Worm (Caenorhabditis elegans) whole organism, late embryonic: ENCODE data around the gene F31D5.2.

Experiments used
- C38D4.7 ChIP-seq: fragments of 200-800 bp; sonication (Bioruptor generic); optimal IDR thresholded peaks from 2 replicates; lab custom pipeline; 2018; ENCODE audit warnings: mild to moderate bottlenecking, missing genetic modification characterization, moderate library complexity, missing compliant biosample characterization
- K09A11.1 ChIP-seq: sonication (generic microtip); optimal IDR thresholded peaks from 2 replicates; lab custom pipeline; 2017; ENCODE audit warnings: antibody characterized with exemption, mild to moderate bottlenecking, missing genetic modification characterization, missing compliant biosample characterization; ENCODE audit not compliant: insufficient read depth
- T23F11.4 ChIP-seq: fragments of 200-800 bp; sonication (Bioruptor generic); optimal IDR thresholded peaks from 2 replicates; lab custom pipeline; 2018; ENCODE audit warnings: mild to moderate bottlenecking, missing genetic modification characterization, missing compliant biosample characterization
- ceh-18 ChIP-seq: sonication (generic microtip); optimal IDR thresholded peaks from 2 replicates; lab custom pipeline; 2016; ENCODE audit warnings: missing genetic modification characterization, missing compliant biosample characterization
- ceh-19 ChIP-seq: fragments of 200-800 bp; sonication (Bioruptor generic); optimal IDR thresholded peaks from 2 replicates; lab custom pipeline; 2018; ENCODE audit warnings: mild to moderate bottlenecking, missing genetic modification characterization, missing compliant biosample characterization
- ceh-2 ChIP-seq: sonication (generic microtip); optimal IDR thresholded peaks from 2 replicates; lab custom pipeline; 2016; ENCODE audit warnings: missing genotype, missing genetic modification characterization, missing compliant biosample characterization
- ceh-30 ChIP-seq: fragments of 150-350 bp; optimal IDR thresholded peaks from 2 replicates; lab custom pipeline; 2014; ENCODE audit warnings: missing biosample characterization, missing genetic modification characterization
- ceh-31 ChIP-seq: sonication (generic microtip); optimal IDR thresholded peaks from 2 replicates; lab custom pipeline; 2016; ENCODE audit warnings: missing genetic modification characterization, missing compliant biosample characterization
- ceh-6 ChIP-seq: fragments of 200-800 bp; sonication (Bioruptor generic); optimal IDR thresholded peaks from 2 replicates; lab custom pipeline; 2018; ENCODE audit warnings: mild to moderate bottlenecking, missing genetic modification characterization, missing compliant biosample characterization
- ceh-9 ChIP-seq: sonication (generic microtip); optimal IDR thresholded peaks from 2 replicates; lab custom pipeline; 2016; ENCODE audit warnings: mild to moderate bottlenecking, missing genetic modification characterization, inconsistent platforms, missing compliant biosample characterization
- dmd-4 ChIP-seq: sonication (generic microtip); optimal IDR thresholded peaks from 2 replicates; lab custom pipeline; 2016; ENCODE audit warnings: borderline replicate concordance, missing genetic modification characterization, missing compliant biosample characterization
- dve-1 ChIP-seq: sonication (generic microtip); optimal IDR thresholded peaks from 2 replicates; lab custom pipeline; 2017; ENCODE audit warnings: antibody characterized with exemption, mild to moderate bottlenecking, missing genetic modification characterization, missing compliant biosample characterization
- elt-4 ChIP-seq: sonication (generic microtip); optimal IDR thresholded peaks from 2 replicates; lab custom pipeline; 2016; ENCODE audit warnings: missing genetic modification characterization, missing compliant biosample characterization
- ets-4 ChIP-seq: sonication (generic microtip); optimal IDR thresholded peaks from 2 replicates; lab custom pipeline; 2016; ENCODE audit warnings: missing genetic modification characterization, missing compliant biosample characterization
- eyg-1 ChIP-seq: sonication (generic microtip); optimal IDR thresholded peaks from 2 replicates; lab custom pipeline; 2016; ENCODE audit warnings: missing genotype, missing genetic modification characterization, missing compliant biosample characterization
- fax-1 ChIP-seq: sonication (generic microtip); optimal IDR thresholded peaks from 2 replicates; lab custom pipeline; 2016; ENCODE audit warnings: missing genotype, missing genetic modification characterization, missing compliant biosample characterization
- hlh-15 ChIP-seq: sonication (generic microtip); optimal IDR thresholded peaks from 2 replicates; lab custom pipeline; 2016; ENCODE audit warnings: missing genetic modification characterization, missing compliant biosample characterization
- hlh-30 ChIP-seq: sonication (generic microtip); optimal IDR thresholded peaks from 2 replicates; lab custom pipeline; 2017; ENCODE audit warnings: antibody characterized with exemption, missing genetic modification characterization, missing compliant biosample characterization; ENCODE audit not compliant: insufficient read depth
- hlh-6 ChIP-seq: sonication (generic microtip); optimal IDR thresholded peaks from 2 replicates; lab custom pipeline; 2016; ENCODE audit warnings: missing genotype, missing genetic modification characterization, missing compliant biosample characterization
- hlh-8 ChIP-seq: sonication (generic microtip); optimal IDR thresholded peaks from 2 replicates; lab custom pipeline; 2016; ENCODE audit warnings: missing genotype, missing genetic modification characterization, missing compliant biosample characterization
- lin-11 ChIP-seq: fragments of 200-800 bp; sonication (Bioruptor generic); optimal IDR thresholded peaks from 2 replicates; lab custom pipeline; 2018; ENCODE audit warnings: mild to moderate bottlenecking, missing genetic modification characterization, missing compliant biosample characterization
- nfya-1 ChIP-seq: sonication (generic microtip); optimal IDR thresholded peaks from 2 replicates; lab custom pipeline; 2017; ENCODE audit warnings: missing genetic modification characterization, mild to moderate bottlenecking, missing compliant biosample characterization, antibody characterized with exemption, moderate library complexity
- nhr-11 ChIP-seq: fragments of 150-350 bp; optimal IDR thresholded peaks from 2 replicates; lab custom pipeline; 2014; ENCODE audit warnings: missing biosample characterization, missing genetic modification characterization
- pat-9 ChIP-seq: fragments of 200-800 bp; sonication (Bioruptor generic); optimal IDR thresholded peaks from 2 replicates; lab custom pipeline; 2018; ENCODE audit warnings: mild to moderate bottlenecking, missing genetic modification characterization, moderate library complexity, missing compliant biosample characterization
- pha-2 ChIP-seq: sonication (generic microtip); optimal IDR thresholded peaks from 2 replicates; lab custom pipeline; 2017; ENCODE audit warnings: mild to moderate bottlenecking, missing genetic modification characterization, missing compliant biosample characterization
- pqm-1 ChIP-seq: sonication (generic microtip); optimal IDR thresholded peaks from 2 replicates; lab custom pipeline; 2016; ENCODE audit warnings: missing genetic modification characterization, missing compliant biosample characterization
- pros-1 ChIP-seq: fragments of 150-350 bp; optimal IDR thresholded peaks from 2 replicates; lab custom pipeline; 2014; ENCODE audit warnings: missing biosample characterization, missing genetic modification reagents, missing genetic modification characterization
- ref-2 ChIP-seq: sonication (generic microtip); optimal IDR thresholded peaks from 2 replicates; lab custom pipeline; 2016; ENCODE audit warnings: missing genetic modification characterization, missing compliant biosample characterization
- sdc-2 ChIP-seq: sonication (generic microtip); optimal IDR thresholded peaks from 2 replicates; lab custom pipeline; 2016; ENCODE audit warnings: missing genotype, missing genetic modification characterization, missing compliant biosample characterization
- syd-9 ChIP-seq: sonication (generic microtip); optimal IDR thresholded peaks from 2 replicates; lab custom pipeline; 2016; ENCODE audit warnings: mild to moderate bottlenecking, missing genetic modification characterization, moderate library complexity, missing compliant biosample characterization
- tbx-2 ChIP-seq: sonication (generic microtip); optimal IDR thresholded peaks from 2 replicates; lab custom pipeline; 2016; ENCODE audit warnings: missing genetic modification characterization, missing compliant biosample characterization
- ttx-3 ChIP-seq: sonication (generic microtip); optimal IDR thresholded peaks from 2 replicates; lab custom pipeline; 2016; ENCODE audit warnings: missing genetic modification reagents, missing genetic modification characterization, missing compliant biosample characterization
- unc-3 ChIP-seq, 2 experiments: fragments of 200-800 bp in 1 of 2; sonication (Bioruptor generic) in 1 of 2; sonication (generic microtip) in 1 of 2; conservative IDR thresholded peaks in 1 of 2; optimal IDR thresholded peaks in 1 of 2; 2 replicates each; pipeline versions ENCODE4 v1.3.6 to Lab custom; 2016 to 2022; ENCODE audit warnings: missing compliant biosample characterization in 2 of 2, missing genetic modification characterization in 2 of 2, missing genetic modification reagents in 1 of 2
- unc-55 ChIP-seq: sonication (generic microtip); optimal IDR thresholded peaks from 2 replicates; lab custom pipeline; 2017; ENCODE audit warnings: missing biosample characterization, missing genetic modification reagents, missing genetic modification characterization
- ztf-16 ChIP-seq: sonication (generic microtip); optimal IDR thresholded peaks from 2 replicates; lab custom pipeline; 2017; ENCODE audit warnings: missing genetic modification characterization, missing compliant biosample characterization

F31D5.2 gene

ce11 chrII:4237701-4238214 is 22.3 kb downstream of the F31D5.2 start, which contains the start of the genes fbxc-44 and C16A11.2 (continued):
- TF ChIP-seq pros-1 (no peak), ets-4 (tag; lab: Kevin White, UChicago) (no peak), lin-11 (tag; lab: Kevin White, UChicago) (peak; percentile 54), dve-1 (no peak), dmd-4 (tag; lab: Kevin White, UChicago) (peak; percentile 42), ceh-31 (tag; lab: Kevin White, UChicago) (peak; percentile 73), ref-2 (tag; lab: Kevin White, UChicago) (no peak), elt-4 (tag; lab: Kevin White, UChicago) (no peak), ceh-19 (GFP tag; lab: Kevin White, UChicago) (peak; percentile 63), K09A11.1 (peak; percentile 83), ceh-2 (tag; lab: Kevin White, UChicago) (peak; percentile 59), hlh-30 (tag; lab: Kevin White, UChicago) (no peak), fax-1 (tag; lab: Kevin White, UChicago) (peak; percentile 71), pqm-1 (tag; lab: Kevin White, UChicago) (no peak), unc-3 (GFP tag; conservative IDR thresholded peaks at IDR 0.05; lab: Robert Waterston, UW) (0 out of 2 replicates have a peak, but pooled peaks have one; percentile 18), unc-3 (tag; optimal IDR thresholded peaks at IDR 0.05; lab: Kevin White, UChicago) (peak; percentile 46)
- TF ChIP-seq, all 69 proteins: peak for 47

ce11 chrII:4238963-4239362 is 23.5 kb downstream of the F31D5.2 start:
- TF ChIP-seq ztf-16 (tag; lab: Kevin White, UChicago) = no peak
- TF ChIP-seq ceh-30 (tag; lab: Kevin White, UChicago) = no peak
- TF ChIP-seq pat-9 (tag; lab: Kevin White, UChicago) = no peak
- peak; percentile 93 for TF ChIP-seq nfya-1
- TF ChIP-seq hlh-15 (tag; lab: Kevin White, UChicago) = no peak
- TF ChIP-seq ttx-3 (tag; lab: Kevin White, UChicago) = no peak
- TF ChIP-seq tbx-2 = no peak

ce11 chrII:4244959-4245358 is 29.5 kb downstream of the F31D5.2 start:
- TF ChIP-seq pha-2 (tag; lab: Kevin White, UChicago) = no peak
- TF ChIP-seq unc-55 (GFP tag; lab: Kevin White, UChicago) = no peak
- TF ChIP-seq C38D4.7 (GFP tag; lab: Kevin White, UChicago) = no peak
- no peak for TF ChIP-seq nhr-11
- no peak for TF ChIP-seq ceh-18 (tag; lab: Kevin White, UChicago)
- no peak for TF ChIP-seq ceh-19 (GFP tag; lab: Kevin White, UChicago)
- no peak for TF ChIP-seq T23F11.4
- no peak for TF ChIP-seq syd-9
- no peak for TF ChIP-seq ceh-9 (tag; lab: Kevin White, UChicago)
- no peak for TF ChIP-seq pat-9 (tag; lab: Kevin White, UChicago)
- no peak for TF ChIP-seq hlh-8
- no peak for TF ChIP-seq sdc-2 (tag; lab: Kevin White, UChicago)
- no peak for TF ChIP-seq ceh-6 (GFP tag; lab: Kevin White, UChicago)

- TF ChIP-seq K09A11.1 (no peak), T23F11.4 (no peak), hlh-8 (no peak), eyg-1 (tag; lab: Kevin White, UChicago) (no peak), ttx-3 (tag; lab: Kevin White, UChicago) (no peak), hlh-6 (tag; lab: Kevin White, UChicago) (no peak), pros-1 (no peak), nfya-1 (no peak)
Observed at ce11 chrII:4246897-4247296, 31.5 kb downstream of the F31D5.2 start, which contains the start of gene gpa-11. Gene gpa-11 (plus strand): TSS chrII:4247197.
